Worm (Caenorhabditis elegans) whole organism, L4 larva: ENCODE results near the gene Y105C5B.5.

Experiments
- D1046.2 ChIP-seq: fragments of 200-800 bp; sonication (Bioruptor generic); IDR thresholded peaks from 2 replicates; pipeline ENCODE4 v1.3.6; 2022; ENCODE audit warnings: missing genetic modification characterization, missing compliant biosample characterization
- F44E2.7 ChIP-seq: fragments of 200-800 bp; sonication (Bioruptor generic); IDR thresholded peaks from 2 replicates; pipeline ENCODE4 v2.1.2; 2022; ENCODE audit warnings: missing genetic modification characterization, missing compliant biosample characterization
- R02D3.7 ChIP-seq: fragments of 150-350 bp; sonication (generic microtip); optimal IDR thresholded peaks from 3 replicates; lab custom pipeline; 2014; ENCODE audit warnings: missing biosample characterization, missing genetic modification characterization
- T26A8.4 ChIP-seq: fragments of 200-800 bp; sonication (Bioruptor generic); IDR thresholded peaks from 2 replicates; pipeline ENCODE4 v1.3.6; 2022; ENCODE audit warnings: missing genetic modification characterization, missing compliant biosample characterization
- Y105C5A.15 ChIP-seq: fragments of 200-800 bp; sonication (Bioruptor generic); IDR thresholded peaks from 2 replicates; pipeline ENCODE4 v1.3.6; 2022; ENCODE audit warnings: missing genetic modification characterization, missing compliant biosample characterization
- Y48G9A.11 ChIP-seq: fragments of 200-800 bp; sonication (Bioruptor generic); IDR thresholded peaks from 2 replicates; pipeline ENCODE4 v1.3.6; 2022; ENCODE audit warnings: missing genetic modification reagents, missing genetic modification characterization, missing compliant biosample characterization
- Y5F2A.4 ChIP-seq: fragments of 200-800 bp; sonication (Bioruptor generic); optimal IDR thresholded peaks from 2 replicates; lab custom pipeline; 2018; ENCODE audit warnings: mild to moderate bottlenecking, missing genetic modification characterization, missing compliant biosample characterization
- Y75B8A.6 ChIP-seq: fragments of 200-800 bp; sonication (Bioruptor generic); IDR thresholded peaks from 2 replicates; pipeline ENCODE4 v1.3.6; 2022; ENCODE audit warnings: missing genetic modification reagents, missing genetic modification characterization, missing compliant biosample characterization
- ZK546.5 ChIP-seq, 2 experiments: sonication (generic microtip); optimal IDR thresholded peaks; 2 replicates each; lab custom pipeline; 2017; ENCODE audit warnings: missing biosample characterization in 2 of 2, missing genetic modification characterization in 2 of 2
- attf-4 ChIP-seq: sonication (generic microtip); optimal IDR thresholded peaks from 3 replicates; lab custom pipeline; 2017; ENCODE audit warnings: missing biosample characterization, missing genetic modification characterization
- ceh-20 ChIP-seq: fragments of 200-800 bp; sonication (Bioruptor generic); IDR thresholded peaks from 2 replicates; pipeline ENCODE4 v1.3.6; 2022; ENCODE audit warnings: missing genetic modification reagents, missing genetic modification characterization, missing compliant biosample characterization
- ceh-28 ChIP-seq: fragments of 150-350 bp; optimal IDR thresholded peaks from 2 replicates; lab custom pipeline; 2014; ENCODE audit warnings: missing biosample characterization, missing genetic modification reagents, missing genetic modification characterization
- ceh-32 ChIP-seq: sonication (generic microtip); optimal IDR thresholded peaks from 2 replicates; lab custom pipeline; 2016; ENCODE audit warnings: mild to moderate bottlenecking, missing genetic modification characterization, missing compliant biosample characterization; ENCODE audit not compliant: poor library complexity
- ceh-44 ChIP-seq: fragments of 200-800 bp; sonication (Bioruptor generic); IDR thresholded peaks from 2 replicates; pipeline ENCODE4 v1.3.6; 2022; ENCODE audit warnings: missing genetic modification reagents, missing genetic modification characterization, missing compliant biosample characterization
- ceh-82 ChIP-seq: sonication (generic microtip); optimal IDR thresholded peaks from 2 replicates; lab custom pipeline; 2017; ENCODE audit warnings: missing biosample characterization, missing genetic modification characterization
- daf-16 ChIP-seq, 3 experiments: sonication (generic microtip); optimal IDR thresholded peaks; 2 replicates each; lab custom pipeline; 2016 to 2017; ENCODE audit warnings: missing genetic modification characterization in 3 of 3, missing genetic modification reagents in 3 of 3, mild to moderate bottlenecking in 2 of 3, missing compliant biosample characterization in 2 of 3, missing biosample characterization in 1 of 3, moderate library complexity in 1 of 3
- daf-19 ChIP-seq: fragments of 200-800 bp; sonication (Bioruptor generic); conservative IDR thresholded peaks from 2 replicates; pipeline ENCODE4 v1.3.6; 2022; ENCODE audit warnings: missing genetic modification characterization, missing compliant biosample characterization
- dmd-6 ChIP-seq: fragments of 200-800 bp; sonication (Bioruptor generic); IDR thresholded peaks from 2 replicates; pipeline ENCODE4 v1.3.6; 2022; ENCODE audit warnings: missing genetic modification reagents, missing genetic modification characterization, missing compliant biosample characterization
- dmd-8 ChIP-seq: fragments of 200-800 bp; sonication (Bioruptor generic); IDR thresholded peaks from 2 replicates; pipeline ENCODE4 v1.3.6; 2022; ENCODE audit warnings: missing genetic modification characterization, missing compliant biosample characterization
- dmd-9 ChIP-seq: fragments of 200-800 bp; sonication (Bioruptor generic); IDR thresholded peaks from 2 replicates; pipeline ENCODE4 v1.3.6; 2022; ENCODE audit warnings: missing genetic modification reagents, missing genetic modification characterization, missing compliant biosample characterization
- egl-27 ChIP-seq: sonication (generic microtip); optimal IDR thresholded peaks from 3 replicates; lab custom pipeline; 2017; ENCODE audit warnings: missing biosample characterization, missing genetic modification reagents, missing genetic modification characterization
- egl-43 ChIP-seq: fragments of 200-800 bp; sonication (Bioruptor generic); IDR thresholded peaks from 2 replicates; pipeline ENCODE4 v1.3.6; 2022; ENCODE audit warnings: missing genetic modification reagents, missing genetic modification characterization, missing compliant biosample characterization
- gei-8 ChIP-seq: fragments of 200-800 bp; sonication (Bioruptor generic); optimal IDR thresholded peaks from 2 replicates; lab custom pipeline; 2018; ENCODE audit warnings: mild to moderate bottlenecking, missing genetic modification characterization, missing compliant biosample characterization
- hlh-30 ChIP-seq: sonication (generic microtip); optimal IDR thresholded peaks from 2 replicates; lab custom pipeline; 2017; ENCODE audit warnings: antibody characterized with exemption, mild to moderate bottlenecking, missing genetic modification characterization, missing compliant biosample characterization; ENCODE audit not compliant: insufficient read depth
- hmg-1.1 ChIP-seq: fragments of 200-800 bp; sonication (Bioruptor generic); IDR thresholded peaks from 2 replicates; pipeline ENCODE4 v1.3.6; 2022; ENCODE audit warnings: missing genetic modification reagents, missing genetic modification characterization, missing compliant biosample characterization
- jun-1 ChIP-seq: fragments of 150-350 bp; optimal IDR thresholded peaks from 2 replicates; lab custom pipeline; 2014; ENCODE audit warnings: missing biosample characterization, missing genetic modification reagents, missing genetic modification characterization
- lim-7 ChIP-seq: fragments of 200-800 bp; sonication (Bioruptor generic); IDR thresholded peaks from 2 replicates; pipeline ENCODE4 v1.3.6; 2022; ENCODE audit warnings: missing genetic modification characterization, missing compliant biosample characterization
- lin-1 ChIP-seq: fragments of 200-800 bp; sonication (Bioruptor generic); IDR thresholded peaks from 2 replicates; pipeline ENCODE4 v1.3.6; 2022; ENCODE audit warnings: missing genetic modification reagents, missing genetic modification characterization, missing compliant biosample characterization
- lin-13 ChIP-seq: fragments of 150-350 bp; optimal IDR thresholded peaks from 2 replicates; lab custom pipeline; 2014; ENCODE audit warnings: missing biosample characterization, missing genetic modification reagents, missing genetic modification characterization
- lin-29 ChIP-seq: fragments of 200-800 bp; sonication (Bioruptor generic); IDR thresholded peaks from 2 replicates; pipeline ENCODE4 v1.3.6; 2022; ENCODE audit warnings: missing genetic modification reagents, missing genetic modification characterization, missing compliant biosample characterization
- lin-38 ChIP-seq: fragments of 200-800 bp; sonication (Bioruptor generic); IDR thresholded peaks from 2 replicates; pipeline ENCODE4 v1.3.6; 2022; ENCODE audit warnings: missing genetic modification reagents, missing genetic modification characterization, missing compliant biosample characterization
- lsy-2 ChIP-seq, 2 experiments: fragments of 150-350 bp in 1 of 2; sonication (generic microtip) in 1 of 2; optimal IDR thresholded peaks; 2 replicates each; lab custom pipeline; 2014 to 2017; ENCODE audit warnings: missing biosample characterization in 2 of 2, missing genetic modification characterization in 2 of 2
- mep-1 ChIP-seq: fragments of 150-350 bp; sonication (generic microtip); optimal IDR thresholded peaks from 3 replicates; lab custom pipeline; 2014; ENCODE audit warnings: missing biosample characterization, missing genetic modification characterization
- nhr-10 ChIP-seq: fragments of 150-350 bp; optimal IDR thresholded peaks from 2 replicates; lab custom pipeline; 2014; ENCODE audit warnings: missing biosample characterization, missing genetic modification characterization
- nhr-102 ChIP-seq: sonication (generic microtip); optimal IDR thresholded peaks from 2 replicates; lab custom pipeline; 2016; ENCODE audit warnings: mild to moderate bottlenecking, missing genetic modification characterization, moderate library complexity, missing compliant biosample characterization
- nhr-111 ChIP-seq: fragments of 200-800 bp; sonication (Bioruptor generic); optimal IDR thresholded peaks from 2 replicates; lab custom pipeline; 2018; ENCODE audit warnings: mild to moderate bottlenecking, missing genetic modification characterization, missing compliant biosample characterization
- nhr-25 ChIP-seq: sonication (generic microtip); optimal IDR thresholded peaks from 2 replicates; lab custom pipeline; 2017; ENCODE audit warnings: missing genetic modification characterization, mild to moderate bottlenecking, missing compliant biosample characterization, antibody characterized with exemption, moderate library complexity, borderline replicate concordance; ENCODE audit not compliant: insufficient read depth
- nhr-41 ChIP-seq: fragments of 200-800 bp; sonication (Bioruptor generic); IDR thresholded peaks from 2 replicates; pipeline ENCODE4 v1.3.6; 2022; ENCODE audit warnings: missing genetic modification reagents, missing genetic modification characterization, missing compliant biosample characterization
- nhr-48 ChIP-seq: sonication (generic microtip); optimal IDR thresholded peaks from 2 replicates; lab custom pipeline; 2016; ENCODE audit warnings: mild to moderate bottlenecking, missing genetic modification characterization, missing compliant biosample characterization
- nhr-6 ChIP-seq: fragments of 150-350 bp; optimal IDR thresholded peaks from 2 replicates; lab custom pipeline; 2014; ENCODE audit warnings: missing biosample characterization, missing genetic modification characterization
- pqm-1 ChIP-seq: sonication (generic microtip); optimal IDR thresholded peaks from 2 replicates; lab custom pipeline; 2017; ENCODE audit warnings: missing biosample characterization, missing genetic modification characterization
- rbr-2 ChIP-seq: sonication (generic microtip); optimal IDR thresholded peaks from 2 replicates; lab custom pipeline; 2016; ENCODE audit warnings: missing genotype, missing genetic modification characterization, missing compliant biosample characterization
- saeg-2 ChIP-seq: fragments of 200-800 bp; sonication (Bioruptor generic); IDR thresholded peaks from 2 replicates; pipeline ENCODE4 v1.3.6; 2022; ENCODE audit warnings: missing genetic modification reagents, missing genetic modification characterization, missing compliant biosample characterization
- sdz-12 ChIP-seq: fragments of 200-800 bp; sonication (Bioruptor generic); optimal IDR thresholded peaks from 2 replicates; lab custom pipeline; 2018; ENCODE audit warnings: mild to moderate bottlenecking, missing genetic modification characterization, missing compliant biosample characterization
- snpc-4 ChIP-seq: fragments of 150-350 bp; optimal IDR thresholded peaks from 2 replicates; lab custom pipeline; 2014; ENCODE audit warnings: missing biosample characterization, missing genetic modification characterization
- spr-1 ChIP-seq: sonication (generic microtip); optimal IDR thresholded peaks from 2 replicates; lab custom pipeline; 2016; ENCODE audit warnings: mild to moderate bottlenecking, missing genetic modification characterization, missing compliant biosample characterization
- spr-3 ChIP-seq: fragments of 200-800 bp; sonication (Bioruptor generic); optimal IDR thresholded peaks from 2 replicates; lab custom pipeline; 2018; ENCODE audit warnings: mild to moderate bottlenecking, missing genetic modification characterization, missing compliant biosample characterization
- tag-97 ChIP-seq: fragments of 200-800 bp; sonication (Bioruptor generic); IDR thresholded peaks from 2 replicates; pipeline ENCODE4 v1.3.6; 2022; ENCODE audit warnings: missing genetic modification characterization, missing compliant biosample characterization
- unc-62 ChIP-seq, 3 experiments: fragments of 150-350 bp in 1 of 3; sonication (generic microtip); optimal IDR thresholded peaks in 2 of 3; peaks in 1 of 3; 1 replicate in 1 of 3; 2 replicates in 2 of 3; lab custom pipeline; 2014 to 2017; ENCODE audit warnings: missing biosample characterization in 3 of 3, missing genetic modification characterization in 3 of 3, missing genetic modification reagents in 3 of 3, missing genotype in 1 of 3
- vab-7 ChIP-seq: fragments of 200-800 bp; sonication (Bioruptor generic); IDR thresholded peaks from 2 replicates; pipeline ENCODE4 v1.3.6; 2022; ENCODE audit warnings: missing genetic modification reagents, missing genetic modification characterization, missing compliant biosample characterization

Gene Y105C5B.5

ce11 chrIV:15931176-15931575 lies 30.2 kb upstream of the Y105C5B.5 start (continued):
- TF ChIP-seq dmd-9 (GFP tag; lab: Robert Waterston, UW) (peak; percentile 37; the same call in 1 of the 2 replicates), ceh-82 (tag; lab: Kevin White, UChicago) (no peak), attf-4 (tag; lab: Kevin White, UChicago) (no peak), nhr-25 (no peak), lin-38 (peak; percentile 68), gei-8 (GFP tag; lab: Kevin White, UChicago) (no peak), Y48G9A.11 (GFP tag; lab: Robert Waterston, UW) (no peak), tag-97 (no peak), nhr-48 (tag; lab: Kevin White, UChicago) (no peak), egl-43 (GFP tag; lab: Robert Waterston, UW) (no peak; the same call in 1 of the 2 replicates), unc-62 (GFP tag; optimal IDR thresholded peaks at IDR 0.05 in 1 of 2; lab: Kevin White, UChicago) (no peak), unc-62 (tag; optimal IDR thresholded peaks at IDR 0.05; lab: Kevin White, UChicago) (no peak), nhr-102 (tag; lab: Kevin White, UChicago) (no peak), snpc-4 (tag; lab: Kevin White, UChicago) (no peak), ZK546.5 (tag; optimal IDR thresholded peaks at IDR 0.05; lab: Kevin White, UChicago) (no peak), pqm-1 (tag; lab: Kevin White, UChicago) (no peak), vab-7 (GFP tag; lab: Robert Waterston, UW) (peak; percentile 73), R02D3.7 (tag; lab: Kevin White, UChicago) (no peak), ceh-20 (0 out of 2 replicates have a peak, but pooled peaks have one; percentile 44), ceh-28 (tag; lab: Kevin White, UChicago) (no peak), daf-19 (peak; percentile 58), nhr-10 (no peak), saeg-2 (GFP tag; lab: Robert Waterston, UW) (no peak), lim-7 (GFP tag; lab: Robert Waterston, UW) (no peak), nhr-6 (tag; lab: Kevin White, UChicago) (no peak), Y5F2A.4 (GFP tag; lab: Kevin White, UChicago) (no peak), ceh-32 (no peak), nhr-111 (GFP tag; lab: Kevin White, UChicago) (no peak), hlh-30 (peak; percentile 79), mep-1 (tag; lab: Kevin White, UChicago) (peak; percentile 67), rbr-2 (tag; lab: Kevin White, UChicago) (peak; percentile 15), jun-1 (no peak), daf-16 (GFP tag; optimal IDR thresholded peaks at IDR 0.05; lab: Kevin White, UChicago) (no peak), daf-16 (tag; optimal IDR thresholded peaks at IDR 0.05; lab: Kevin White, UChicago) (peak; percentile 49), ceh-44 (GFP tag; lab: Robert Waterston, UW) (peak; percentile 48; the same call in 1 of the 2 replicates), nhr-41 (GFP tag; lab: Robert Waterston, UW) (no peak), egl-27 (tag; lab: Kevin White, UChicago) (no peak), D1046.2 (no peak), spr-3 (GFP tag; lab: Kevin White, UChicago) (peak; percentile 60), dmd-8 (GFP tag; lab: Robert Waterston, UW) (peak; percentile 88), lin-29 (GFP tag; lab: Robert Waterston, UW) (0 out of 2 replicates have a peak, but pooled peaks have one; percentile 59), lin-13 (GFP tag; lab: Kevin White, UChicago) (no peak), sdz-12 (GFP tag; lab: Kevin White, UChicago) (no peak), F44E2.7 (no peak), T26A8.4 (GFP tag; lab: Robert Waterston, UW) (peak; percentile 73), Y75B8A.6 (GFP tag; lab: Robert Waterston, UW) (no peak), Y105C5A.15 (GFP tag; lab: Robert Waterston, UW) (0 out of 2 replicates have a peak, but pooled peaks have one; percentile 51), lsy-2 (tag; optimal IDR thresholded peaks at IDR 0.05; lab: Kevin White, UChicago) (no peak), lin-1 (GFP tag; lab: Robert Waterston, UW) (0 out of 2 replicates have a peak, but pooled peaks have one; percentile 12), dmd-6 (peak; percentile 33), hmg-1.1 (GFP tag; lab: Robert Waterston, UW) (no peak), spr-1 (tag; lab: Kevin White, UChicago) (no peak)
